Worm (Caenorhabditis elegans): ENCODE data around the gene klp-3.

DNA sequence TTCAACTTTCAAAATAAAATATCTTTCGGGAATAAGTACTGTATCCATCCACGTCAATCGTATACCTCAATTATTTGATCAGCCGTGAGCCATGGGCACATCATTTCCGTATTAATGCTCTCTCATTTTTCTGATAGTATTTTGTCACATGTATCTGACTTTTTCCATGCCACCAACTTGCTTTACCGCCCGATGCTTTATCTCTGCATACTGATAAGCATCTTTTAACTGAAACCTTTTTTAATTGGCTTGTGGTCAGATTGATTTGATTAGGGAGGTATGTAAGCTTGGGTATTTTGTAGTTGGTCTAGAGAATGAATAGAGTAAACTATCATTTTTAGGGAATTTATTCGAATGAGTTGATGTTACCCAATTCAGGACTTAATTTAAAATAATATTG lies 47.2 kb downstream of the klp-3 start:
- TF ChIP-seq hmg-4 (GFP tag; optimal IDR thresholded peaks at IDR 0.05) = no peak
- no peak for TF ChIP-seq aly-1 (tag; optimal IDR thresholded peaks at IDR 0.05)
- no peak for TF ChIP-seq tbx-37 (GFP tag; conservative IDR thresholded peaks at IDR 0.05)
- TF ChIP-seq hnd-1 (tag; optimal IDR thresholded peaks at IDR 0.05) = no peak
- TF ChIP-seq ceh-13 (GFP tag; optimal IDR thresholded peaks at IDR 0.05) = no peak
- no peak for TF ChIP-seq tra-4 (tag; optimal IDR thresholded peaks at IDR 0.05)
- no peak for TF ChIP-seq ama-1 (optimal IDR thresholded peaks at IDR 0.05)
- no peak for TF ChIP-seq ets-7 (tag; optimal IDR thresholded peaks at IDR 0.05)
- no peak for TF ChIP-seq scrt-1 (GFP tag; IDR thresholded peaks at IDR 0.05)
- TF ChIP-seq sea-1 (GFP tag; conservative IDR thresholded peaks at IDR 0.05) = no peak

Measured in whole organism, early embryonic.